Worm (Caenorhabditis elegans) whole organism, L4 larva: ENCODE results near the gene ttm-1.
A peak's percentile ranks its signal among the peaks of the same experiment; 100 is the strongest.

Experiments
- F37D6.2 ChIP-seq: sonication (generic microtip); optimal IDR thresholded peaks from 2 replicates; lab custom pipeline; 2016; ENCODE audit warnings: mild to moderate bottlenecking, missing genetic modification characterization, missing compliant biosample characterization
- F44E2.7 ChIP-seq: fragments of 200-800 bp; sonication (Bioruptor generic); IDR thresholded peaks from 2 replicates; pipeline ENCODE4 v2.1.2; 2022; ENCODE audit warnings: missing genetic modification characterization, missing compliant biosample characterization
- F49E8.2 ChIP-seq: sonication (generic microtip); optimal IDR thresholded peaks from 2 replicates; lab custom pipeline; 2016; ENCODE audit warnings: missing compliant biosample characterization, mild to moderate bottlenecking, missing genetic modification characterization, borderline replicate concordance
- R02D3.7 ChIP-seq: fragments of 150-350 bp; sonication (generic microtip); optimal IDR thresholded peaks from 3 replicates; lab custom pipeline; 2014; ENCODE audit warnings: missing biosample characterization, missing genetic modification characterization
- T20F7.1 ChIP-seq: fragments of 200-800 bp; sonication (Bioruptor generic); optimal IDR thresholded peaks from 2 replicates; lab custom pipeline; 2018; ENCODE audit warnings: mild to moderate bottlenecking, missing genetic modification characterization, missing compliant biosample characterization
- T26A8.4 ChIP-seq: fragments of 200-800 bp; sonication (Bioruptor generic); IDR thresholded peaks from 2 replicates; pipeline ENCODE4 v1.3.6; 2022; ENCODE audit warnings: missing genetic modification characterization, missing compliant biosample characterization
- Y48G9A.11 ChIP-seq: fragments of 200-800 bp; sonication (Bioruptor generic); IDR thresholded peaks from 2 replicates; pipeline ENCODE4 v1.3.6; 2022; ENCODE audit warnings: missing genetic modification reagents, missing genetic modification characterization, missing compliant biosample characterization
- aha-1 ChIP-seq: fragments of 150-350 bp; peaks from one replicate; lab custom pipeline; 2014; ENCODE audit warnings: missing biosample characterization, missing genetic modification characterization
- arid-1 ChIP-seq: fragments of 200-800 bp; sonication (Bioruptor generic); conservative IDR thresholded peaks from 2 replicates; pipeline ENCODE4 v1.3.6; 2022; ENCODE audit warnings: missing genetic modification reagents, missing genetic modification characterization, missing compliant biosample characterization
- ceh-20 ChIP-seq: fragments of 200-800 bp; sonication (Bioruptor generic); IDR thresholded peaks from 2 replicates; pipeline ENCODE4 v1.3.6; 2022; ENCODE audit warnings: missing genetic modification reagents, missing genetic modification characterization, missing compliant biosample characterization
- ceh-28 ChIP-seq: fragments of 150-350 bp; optimal IDR thresholded peaks from 2 replicates; lab custom pipeline; 2014; ENCODE audit warnings: missing biosample characterization, missing genetic modification reagents, missing genetic modification characterization
- ceh-44 ChIP-seq: fragments of 200-800 bp; sonication (Bioruptor generic); IDR thresholded peaks from 2 replicates; pipeline ENCODE4 v1.3.6; 2022; ENCODE audit warnings: missing genetic modification reagents, missing genetic modification characterization, missing compliant biosample characterization
- dmd-6 ChIP-seq: fragments of 200-800 bp; sonication (Bioruptor generic); IDR thresholded peaks from 2 replicates; pipeline ENCODE4 v1.3.6; 2022; ENCODE audit warnings: missing genetic modification reagents, missing genetic modification characterization, missing compliant biosample characterization
- dpl-1 ChIP-seq: fragments of 150-350 bp; optimal IDR thresholded peaks from 2 replicates; lab custom pipeline; 2014; ENCODE audit warnings: missing biosample characterization, missing genetic modification reagents, missing genetic modification characterization
- dve-1 ChIP-seq: sonication (generic microtip); optimal IDR thresholded peaks from 2 replicates; lab custom pipeline; 2017; ENCODE audit warnings: antibody characterized with exemption, mild to moderate bottlenecking, missing genetic modification characterization, missing compliant biosample characterization; ENCODE audit not compliant: insufficient read depth
- egl-43 ChIP-seq: fragments of 200-800 bp; sonication (Bioruptor generic); IDR thresholded peaks from 2 replicates; pipeline ENCODE4 v1.3.6; 2022; ENCODE audit warnings: missing genetic modification reagents, missing genetic modification characterization, missing compliant biosample characterization
- hif-1 ChIP-seq, 2 experiments: sonication (generic microtip); optimal IDR thresholded peaks; 2 replicates each; lab custom pipeline; 2016 to 2017; ENCODE audit warnings: missing compliant biosample characterization in 2 of 2, missing genetic modification characterization in 2 of 2, missing genetic modification reagents in 2 of 2, missing genotype in 2 of 2, mild to moderate bottlenecking in 1 of 2
- hmg-1.1 ChIP-seq: fragments of 200-800 bp; sonication (Bioruptor generic); IDR thresholded peaks from 2 replicates; pipeline ENCODE4 v1.3.6; 2022; ENCODE audit warnings: missing genetic modification reagents, missing genetic modification characterization, missing compliant biosample characterization
- lin-15B ChIP-seq: fragments of 150-350 bp; sonication (generic microtip); optimal IDR thresholded peaks from 3 replicates; lab custom pipeline; 2014; ENCODE audit warnings: missing biosample characterization, missing genetic modification characterization
- lin-38 ChIP-seq: fragments of 200-800 bp; sonication (Bioruptor generic); IDR thresholded peaks from 2 replicates; pipeline ENCODE4 v1.3.6; 2022; ENCODE audit warnings: missing genetic modification reagents, missing genetic modification characterization, missing compliant biosample characterization
- madf-9 ChIP-seq: fragments of 200-800 bp; sonication (Bioruptor generic); conservative IDR thresholded peaks from 2 replicates; pipeline ENCODE4 v1.3.6; 2022; ENCODE audit warnings: missing genetic modification reagents, missing genetic modification characterization, missing compliant biosample characterization
- mdl-1 ChIP-seq, 2 experiments: fragments of 150-350 bp in 1 of 2; sonication (generic microtip) in 1 of 2; optimal IDR thresholded peaks; 2 replicates each; lab custom pipeline; 2014 to 2017; ENCODE audit warnings: missing biosample characterization in 2 of 2, missing genetic modification characterization in 2 of 2
- mep-1 ChIP-seq: fragments of 150-350 bp; sonication (generic microtip); optimal IDR thresholded peaks from 3 replicates; lab custom pipeline; 2014; ENCODE audit warnings: missing biosample characterization, missing genetic modification characterization
- mes-2 ChIP-seq: sonication (generic microtip); optimal IDR thresholded peaks from 2 replicates; lab custom pipeline; 2016; ENCODE audit warnings: missing genotype, mild to moderate bottlenecking, missing genetic modification characterization, missing compliant biosample characterization; ENCODE audit not compliant: poor library complexity, severe bottlenecking
- mxl-2 ChIP-seq: fragments of 200-800 bp; sonication (Bioruptor generic); conservative IDR thresholded peaks from 2 replicates; pipeline ENCODE4 v1.3.6; 2022; ENCODE audit warnings: missing genetic modification reagents, missing genetic modification characterization, missing compliant biosample characterization
- nhr-237 ChIP-seq: sonication (generic microtip); optimal IDR thresholded peaks from 2 replicates; lab custom pipeline; 2017; ENCODE audit warnings: missing biosample characterization, missing genetic modification characterization
- nhr-28 ChIP-seq: fragments of 150-350 bp; optimal IDR thresholded peaks from 2 replicates; lab custom pipeline; 2014; ENCODE audit warnings: missing biosample characterization, missing genetic modification characterization
- nhr-48 ChIP-seq: sonication (generic microtip); optimal IDR thresholded peaks from 2 replicates; lab custom pipeline; 2016; ENCODE audit warnings: mild to moderate bottlenecking, missing genetic modification characterization, missing compliant biosample characterization
- nhr-6 ChIP-seq: fragments of 150-350 bp; optimal IDR thresholded peaks from 2 replicates; lab custom pipeline; 2014; ENCODE audit warnings: missing biosample characterization, missing genetic modification characterization
- pha-4 ChIP-seq, 2 experiments: fragments of 150-350 bp in 1 of 2; fragments of 200-800 bp in 1 of 2; sonication (Bioruptor generic) in 1 of 2; IDR thresholded peaks in 1 of 2; optimal IDR thresholded peaks in 1 of 2; 2 replicates each; pipeline versions ENCODE4 v1.3.6 to Lab custom; 2014 to 2022; ENCODE audit warnings: missing genetic modification characterization in 2 of 2, missing genetic modification reagents in 2 of 2, missing biosample characterization in 1 of 2, missing compliant biosample characterization in 1 of 2
- rbr-2 ChIP-seq: sonication (generic microtip); optimal IDR thresholded peaks from 2 replicates; lab custom pipeline; 2016; ENCODE audit warnings: missing genotype, missing genetic modification characterization, missing compliant biosample characterization
- sdz-12 ChIP-seq: fragments of 200-800 bp; sonication (Bioruptor generic); optimal IDR thresholded peaks from 2 replicates; lab custom pipeline; 2018; ENCODE audit warnings: mild to moderate bottlenecking, missing genetic modification characterization, missing compliant biosample characterization
- set-16 ChIP-seq: fragments of 200-800 bp; sonication (Bioruptor generic); IDR thresholded peaks from 2 replicates; pipeline ENCODE4 v1.3.6; 2022; ENCODE audit warnings: missing genetic modification reagents, missing genetic modification characterization, missing compliant biosample characterization
- snpc-1.2 ChIP-seq: fragments of 200-800 bp; sonication (Bioruptor generic); IDR thresholded peaks from 2 replicates; pipeline ENCODE4 v1.3.6; 2022; ENCODE audit warnings: missing genetic modification reagents, missing genetic modification characterization, missing compliant biosample characterization
- unc-130 ChIP-seq: sonication (generic microtip); optimal IDR thresholded peaks from 2 replicates; lab custom pipeline; 2016; ENCODE audit warnings: missing genetic modification reagents, missing genetic modification characterization, missing compliant biosample characterization
- unc-39 ChIP-seq: sonication (generic microtip); optimal IDR thresholded peaks from 2 replicates; lab custom pipeline; 2017; ENCODE audit warnings: missing biosample characterization, missing genetic modification characterization
- unc-62 ChIP-seq, 3 experiments: fragments of 150-350 bp in 1 of 3; sonication (generic microtip); optimal IDR thresholded peaks in 2 of 3; peaks in 1 of 3; 1 replicate in 1 of 3; 2 replicates in 2 of 3; lab custom pipeline; 2014 to 2017; ENCODE audit warnings: missing biosample characterization in 3 of 3, missing genetic modification characterization in 3 of 3, missing genetic modification reagents in 3 of 3, missing genotype in 1 of 3
- ztf-11 ChIP-seq: fragments of 150-350 bp; optimal IDR thresholded peaks from 2 replicates; lab custom pipeline; 2014; ENCODE audit warnings: missing biosample characterization, missing genetic modification characterization
- ztf-7 ChIP-seq: fragments of 150-350 bp; optimal IDR thresholded peaks from 2 replicates; lab custom pipeline; 2014; ENCODE audit warnings: missing biosample characterization, missing genetic modification characterization

The ttm-1 gene

DNA sequence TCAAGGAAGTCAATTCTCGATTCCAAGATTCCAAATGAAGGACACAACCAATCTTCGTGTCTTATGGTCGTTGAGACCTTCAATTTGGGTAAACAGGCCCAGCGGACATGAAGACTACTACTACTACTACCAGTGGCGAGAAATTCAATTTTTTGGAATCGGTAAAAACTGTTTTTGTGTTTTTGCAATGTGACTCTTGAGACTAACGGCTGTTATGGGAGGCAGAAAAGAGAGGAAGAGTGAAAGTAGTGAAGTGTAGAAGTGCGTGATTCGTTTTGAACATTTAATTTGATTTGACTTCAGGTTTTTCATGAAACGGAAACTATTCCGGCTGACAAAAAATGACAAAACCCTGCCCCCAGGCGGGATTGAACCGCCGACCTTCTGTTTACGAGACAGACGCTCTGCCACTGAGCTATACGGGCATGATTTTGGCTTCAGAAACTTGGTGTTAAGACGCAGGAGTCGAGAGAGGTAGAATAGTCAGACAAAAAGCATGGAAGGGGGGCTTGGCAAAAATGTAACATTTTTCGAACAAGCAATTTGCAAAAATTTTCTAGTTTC is 49.0 kb upstream of the ttm-1 start (continued):
- TF ChIP-seq unc-130 (GFP tag; lab: Kevin White, UChicago) (peak; percentile 4), mes-2 (peak; percentile 75), unc-62 (GFP tag; optimal IDR thresholded peaks at IDR 0.05 in 1 of 2; lab: Kevin White, UChicago) (peak in 1 of 2 experiments; percentile 70), unc-62 (tag; optimal IDR thresholded peaks at IDR 0.05; lab: Kevin White, UChicago) (no peak), lin-38 (GFP tag; lab: Robert Waterston, UW) (peak; percentile 80), nhr-48 (tag; lab: Kevin White, UChicago) (peak; percentile 62), hif-1 (tag; optimal IDR thresholded peaks at IDR 0.05; lab: Kevin White, UChicago) (peak in 1 of 2 experiments; percentile 29), arid-1 (GFP tag; lab: Robert Waterston, UW) (peak; percentile 69; the same call in 1 of the 2 replicates), ztf-11 (tag; lab: Kevin White, UChicago) (no peak), ceh-28 (no peak), lin-15B (no peak), set-16 (GFP tag; lab: Robert Waterston, UW) (peak; percentile 30; the same call in 1 of the 2 replicates), rbr-2 (tag; lab: Kevin White, UChicago) (peak; percentile 30), Y48G9A.11 (GFP tag; lab: Robert Waterston, UW) (peak; percentile 76), aha-1 (tag; lab: Kevin White, UChicago) (peak; percentile 97), R02D3.7 (tag; lab: Kevin White, UChicago) (no peak), mxl-2 (peak; percentile 53; the same call in 1 of the 2 replicates), sdz-12 (GFP tag; lab: Kevin White, UChicago) (no peak), ztf-7 (tag; lab: Kevin White, UChicago) (peak; percentile 50), madf-9 (GFP tag; lab: Robert Waterston, UW) (no peak; the same call in 1 of the 2 replicates), ceh-20 (peak; percentile 54; the same call in 1 of the 2 replicates), nhr-6 (tag; lab: Kevin White, UChicago) (peak; percentile 17), pha-4 (GFP tag; IDR thresholded peaks at IDR 0.05; lab: Robert Waterston, UW) (peak; percentile 73), pha-4 (tag; optimal IDR thresholded peaks at IDR 0.05; lab: Kevin White, UChicago) (no peak), T26A8.4 (GFP tag; lab: Robert Waterston, UW) (peak; percentile 83), unc-39 (tag; lab: Kevin White, UChicago) (no peak), nhr-28 (tag; lab: Kevin White, UChicago) (no peak), snpc-1.2 (peak; percentile 57; the same call in 1 of the 2 replicates), mdl-1 (tag; optimal IDR thresholded peaks at IDR 0.05; lab: Kevin White, UChicago) (peak in 1 of 2 experiments; percentile 30), F49E8.2 (tag; lab: Kevin White, UChicago) (peak; percentile 50), dve-1 (tag; lab: Kevin White, UChicago) (peak; percentile 65), dmd-6 (peak; percentile 66), mep-1 (tag; lab: Kevin White, UChicago) (peak; percentile 60), dpl-1 (GFP tag; lab: Kevin White, UChicago) (peak; percentile 53), F44E2.7 (GFP tag; lab: Robert Waterston, UW) (0 out of 2 replicates have a peak, but pooled peaks have one; percentile 26), hmg-1.1 (GFP tag; lab: Robert Waterston, UW) (peak; percentile 85), nhr-237 (tag; lab: Kevin White, UChicago) (no peak), ceh-44 (GFP tag; lab: Robert Waterston, UW) (peak; percentile 58; the same call in 1 of the 2 replicates), F37D6.2 (tag; lab: Kevin White, UChicago) (peak; percentile 1), T20F7.1 (no peak), egl-43 (GFP tag; lab: Robert Waterston, UW) (peak; percentile 91)
